Fruit fly (Drosophila melanogaster) whole organism, embryonic: ENCODE results near the gene asf1.

Source experiments
- CG10209 ChIP-seq: fragments of 200-800 bp; sonication (Bioruptor generic); optimal IDR thresholded peaks from 3 replicates; lab custom pipeline; 2017; ENCODE audit warnings: missing biosample characterization, mild to moderate bottlenecking, missing genetic modification characterization, missing genetic modification reagents
- CG10959 ChIP-seq: fragments of 200-800 bp; sonication (Bioruptor generic); IDR thresholded peaks from 2 replicates; pipeline ENCODE4 v1.3.6; 2022; ENCODE audit warnings: missing biosample characterization, missing genetic modification characterization
- CG11695 ChIP-seq: fragments of 200-800 bp; sonication (Bioruptor generic); IDR thresholded peaks from 3 replicates; pipeline ENCODE4 v1.3.6; 2022; ENCODE audit warnings: missing biosample characterization, missing genetic modification characterization
- CG12071 ChIP-seq: fragments of 200-800 bp; sonication (Bioruptor generic); optimal IDR thresholded peaks from 3 replicates; lab custom pipeline; 2018; ENCODE audit warnings: missing biosample characterization, mild to moderate bottlenecking, missing genetic modification characterization
- CG12299 ChIP-seq: fragments of 200-800 bp; sonication (Bioruptor generic); optimal IDR thresholded peaks from 2 replicates; lab custom pipeline; 2018; ENCODE audit warnings: missing biosample characterization, mild to moderate bottlenecking, missing genetic modification characterization
- CG12391 ChIP-seq: fragments of 200-800 bp; sonication (Bioruptor generic); optimal IDR thresholded peaks from 3 replicates; lab custom pipeline; 2018; ENCODE audit warnings: missing biosample characterization, mild to moderate bottlenecking, missing genetic modification characterization, moderate library complexity
- CG14050 ChIP-seq: fragments of 200-800 bp; sonication (Bioruptor generic); IDR thresholded peaks from 3 replicates; pipeline ENCODE4 v1.3.6; 2022; ENCODE audit warnings: missing biosample characterization, missing genetic modification characterization
- CG15011 ChIP-seq: fragments of 200-800 bp; sonication (Bioruptor generic); optimal IDR thresholded peaks from 3 replicates; lab custom pipeline; 2018; ENCODE audit warnings: missing biosample characterization, mild to moderate bottlenecking, missing genetic modification characterization
- CG15514 ChIP-seq: fragments of 200-800 bp; sonication (Bioruptor generic); optimal IDR thresholded peaks from 3 replicates; lab custom pipeline; 2017; ENCODE audit warnings: missing biosample characterization, missing genetic modification characterization, mild to moderate bottlenecking, moderate library complexity, missing genetic modification reagents
- CG15696 ChIP-seq: fragments of 200-800 bp; sonication (Bioruptor generic); optimal IDR thresholded peaks from 2 replicates; lab custom pipeline; 2019; ENCODE audit warnings: missing biosample characterization, mild to moderate bottlenecking, missing genetic modification characterization, moderate library complexity
- CG1647 ChIP-seq: fragments of 200-800 bp; sonication (Bioruptor generic); optimal IDR thresholded peaks from 3 replicates; lab custom pipeline; 2016; ENCODE audit warnings: missing biosample characterization, missing genetic modification characterization
- CG16813 ChIP-seq: fragments of 200-800 bp; sonication (Bioruptor generic); IDR thresholded peaks from 3 replicates; pipeline ENCODE4 v1.3.6; 2022; ENCODE audit warnings: missing biosample characterization, missing genetic modification characterization; ENCODE audit not compliant: partially characterized antibody
- CG16863 ChIP-seq: fragments of 200-800 bp; sonication (Bioruptor generic); optimal IDR thresholded peaks from 3 replicates; lab custom pipeline; 2016; ENCODE audit warnings: missing biosample characterization, missing genetic modification characterization
- CG17186 ChIP-seq: fragments of 200-800 bp; sonication (Bioruptor generic); optimal IDR thresholded peaks from 3 replicates; lab custom pipeline; 2017; ENCODE audit warnings: missing biosample characterization, missing genetic modification reagents, missing genetic modification characterization
- CG17359 ChIP-seq: fragments of 200-800 bp; sonication (Bioruptor generic); optimal IDR thresholded peaks from 3 replicates; lab custom pipeline; 2018; ENCODE audit warnings: missing biosample characterization, mild to moderate bottlenecking, missing genetic modification characterization, moderate library complexity
- CG18262 ChIP-seq: fragments of 200-800 bp; optimal IDR thresholded peaks from 3 replicates; lab custom pipeline; 2019; ENCODE audit warnings: missing biosample characterization, mild to moderate bottlenecking, missing genetic modification characterization, moderate library complexity
- CG2202 ChIP-seq: fragments of 200-800 bp; sonication (Bioruptor generic); optimal IDR thresholded peaks from 2 replicates; lab custom pipeline; 2018; ENCODE audit warnings: missing biosample characterization, mild to moderate bottlenecking, missing genetic modification characterization
- CG4820 ChIP-seq: fragments of 200-800 bp; sonication (Bioruptor generic); optimal IDR thresholded peaks from 3 replicates; lab custom pipeline; 2016; ENCODE audit warnings: missing biosample characterization, missing genetic modification characterization
- CG5245 ChIP-seq: fragments of 200-800 bp; sonication (Bioruptor generic); optimal IDR thresholded peaks from 3 replicates; lab custom pipeline; 2016; ENCODE audit warnings: missing biosample characterization, missing genetic modification characterization
- CG6854 ChIP-seq: fragments of 200-800 bp; sonication (Bioruptor generic); optimal IDR thresholded peaks from 3 replicates; lab custom pipeline; 2017; ENCODE audit warnings: missing biosample characterization, mild to moderate bottlenecking, missing genetic modification characterization
- CG7786 ChIP-seq: fragments of 200-800 bp; sonication (Bioruptor generic); optimal IDR thresholded peaks from 2 replicates; lab custom pipeline; 2016; ENCODE audit warnings: missing biosample characterization, missing genetic modification characterization
- CG7987 ChIP-seq: fragments of 200-800 bp; sonication (Bioruptor generic); optimal IDR thresholded peaks from 2 replicates; lab custom pipeline; 2018; ENCODE audit warnings: missing biosample characterization, mild to moderate bottlenecking, missing genetic modification characterization, moderate library complexity
- CG8290 ChIP-seq, 3 experiments: fragments of 200-800 bp; sonication (Bioruptor generic); optimal IDR thresholded peaks; 2 replicates each; lab custom pipeline; 2016 to 2019; ENCODE audit warnings: missing biosample characterization in 3 of 3, missing genetic modification characterization in 3 of 3, mild to moderate bottlenecking in 2 of 3, moderate library complexity in 1 of 3
- CG8924 ChIP-seq: fragments of 200-800 bp; optimal IDR thresholded peaks from 3 replicates; lab custom pipeline; 2019; ENCODE audit warnings: missing biosample characterization, mild to moderate bottlenecking, missing genetic modification characterization, moderate library complexity
- Dbx ChIP-seq: fragments of 200-800 bp; sonication (Bioruptor generic); IDR thresholded peaks from 3 replicates; pipeline ENCODE4 v1.3.6; 2022; ENCODE audit warnings: missing biosample characterization, missing genetic modification characterization
- Doc2 ChIP-seq: fragments of 200-800 bp; sonication (Bioruptor generic); IDR thresholded peaks from 2 replicates; pipeline ENCODE4 v1.3.6; 2022; ENCODE audit warnings: missing biosample characterization, missing genetic modification characterization
- Hand ChIP-seq: fragments of 200-800 bp; sonication (Bioruptor generic); optimal IDR thresholded peaks from 2 replicates; lab custom pipeline; 2017; ENCODE audit warnings: mild to moderate bottlenecking, missing biosample characterization, missing genetic modification reagents, missing genetic modification characterization
- HmgZ ChIP-seq: fragments of 200-800 bp; sonication (Bioruptor generic); optimal IDR thresholded peaks from 2 replicates; lab custom pipeline; 2018; ENCODE audit warnings: missing biosample characterization, mild to moderate bottlenecking, missing genetic modification characterization
- Lim3 ChIP-seq: fragments of 200-800 bp; sonication (Bioruptor generic); IDR thresholded peaks from 2 replicates; pipeline ENCODE4 v1.3.6; 2022; ENCODE audit warnings: missing biosample characterization, missing genetic modification characterization
- Meics ChIP-seq: fragments of 200-800 bp; sonication (Bioruptor generic); optimal IDR thresholded peaks from 2 replicates; lab custom pipeline; 2017; ENCODE audit warnings: missing biosample characterization, mild to moderate bottlenecking, missing genetic modification characterization
- NFAT ChIP-seq: fragments of 200-800 bp; sonication (Bioruptor generic); IDR thresholded peaks from 2 replicates; pipeline ENCODE4 v1.3.6; 2022; ENCODE audit warnings: missing biosample characterization, missing genetic modification characterization
- Neu2 ChIP-seq: fragments of 200-800 bp; sonication (Bioruptor generic); optimal IDR thresholded peaks from 3 replicates; lab custom pipeline; 2016; ENCODE audit warnings: missing biosample characterization, missing genetic modification characterization, borderline replicate concordance
- Rfx ChIP-seq: fragments of 200-800 bp; sonication (Bioruptor generic); IDR thresholded peaks from 2 replicates; pipeline ENCODE4 v1.3.6; 2022; ENCODE audit warnings: missing biosample characterization, missing genetic modification characterization
- Sin3A ChIP-seq: fragments of >200 bp; optimal IDR thresholded peaks from 2 replicates; lab custom pipeline; 2018
- Sox100B ChIP-seq: fragments of 200-800 bp; sonication (Bioruptor generic); optimal IDR thresholded peaks from 3 replicates; lab custom pipeline; 2018; ENCODE audit warnings: missing biosample characterization, mild to moderate bottlenecking, missing genetic modification characterization
- Spps ChIP-seq: fragments of 200-800 bp; sonication (Bioruptor generic); optimal IDR thresholded peaks from 2 replicates; lab custom pipeline; 2018; ENCODE audit warnings: missing biosample characterization, mild to moderate bottlenecking, missing genetic modification characterization
- Tbp ChIP-seq: fragments of >200 bp; optimal IDR thresholded peaks from 2 replicates; lab custom pipeline; 2018; ENCODE audit warnings: missing biosample characterization, missing genetic modification characterization
- ash1 ChIP-seq: fragments of 200-800 bp; sonication (Bioruptor generic); optimal IDR thresholded peaks from 2 replicates; lab custom pipeline; 2018; ENCODE audit warnings: missing biosample characterization, mild to moderate bottlenecking, missing genetic modification characterization
- ci ChIP-seq: fragments of 200-800 bp; sonication (Bioruptor generic); IDR thresholded peaks from 3 replicates; pipeline ENCODE4 v1.3.6; 2022; ENCODE audit warnings: missing biosample characterization, missing genetic modification characterization
- crol ChIP-seq: fragments of 200-800 bp; sonication (Bioruptor generic); IDR thresholded peaks from 2 replicates; pipeline ENCODE4 v1.3.6; 2022; ENCODE audit warnings: missing biosample characterization, missing genetic modification characterization
- dati ChIP-seq: fragments of 200-800 bp; sonication (Bioruptor generic); IDR thresholded peaks from 2 replicates; pipeline ENCODE4 v1.3.6; 2022; ENCODE audit warnings: missing biosample characterization, missing genetic modification characterization
- dysf ChIP-seq: fragments of 200-800 bp; sonication (Bioruptor generic); IDR thresholded peaks from 3 replicates; pipeline ENCODE4 v1.3.6; 2022; ENCODE audit warnings: missing biosample characterization, missing genetic modification characterization
- p53 ChIP-seq: fragments of 200-800 bp; sonication (Bioruptor generic); optimal IDR thresholded peaks from 2 replicates; lab custom pipeline; 2016; ENCODE audit warnings: missing biosample characterization, missing genetic modification characterization
- phol ChIP-seq: fragments of 200-800 bp; sonication (Bioruptor generic); optimal IDR thresholded peaks from 3 replicates; lab custom pipeline; 2018; ENCODE audit warnings: missing biosample characterization, mild to moderate bottlenecking, missing genetic modification characterization, moderate library complexity
- sim ChIP-seq: fragments of 200-800 bp; sonication (Bioruptor generic); IDR thresholded peaks from 2 replicates; pipeline ENCODE4 v1.3.6; 2022; ENCODE audit warnings: missing biosample characterization, missing genetic modification characterization
- so ChIP-seq: fragments of 200-800 bp; sonication (Bioruptor generic); IDR thresholded peaks from 3 replicates; pipeline ENCODE4 v1.3.6; 2022; ENCODE audit warnings: missing biosample characterization, missing genetic modification characterization
- sob ChIP-seq: fragments of 200-800 bp; sonication (Bioruptor generic); IDR thresholded peaks from 2 replicates; pipeline ENCODE4 v1.3.6; 2022; ENCODE audit warnings: missing biosample characterization, missing genetic modification characterization
- sqz ChIP-seq: fragments of 200-800 bp; sonication (Bioruptor generic); optimal IDR thresholded peaks from 3 replicates; lab custom pipeline; 2018; ENCODE audit warnings: missing biosample characterization, mild to moderate bottlenecking, missing genetic modification characterization
- ttk ChIP-seq: fragments of 200-800 bp; sonication (Bioruptor generic); IDR thresholded peaks from 2 replicates; pipeline ENCODE4 v2.1.2; 2022; ENCODE audit warnings: missing biosample characterization, missing genetic modification characterization
- zfh2 ChIP-seq: fragments of 200-800 bp; sonication (Bioruptor generic); optimal IDR thresholded peaks from 2 replicates; lab custom pipeline; 2016; ENCODE audit warnings: missing biosample characterization, missing genetic modification characterization

asf1 gene

DNA sequence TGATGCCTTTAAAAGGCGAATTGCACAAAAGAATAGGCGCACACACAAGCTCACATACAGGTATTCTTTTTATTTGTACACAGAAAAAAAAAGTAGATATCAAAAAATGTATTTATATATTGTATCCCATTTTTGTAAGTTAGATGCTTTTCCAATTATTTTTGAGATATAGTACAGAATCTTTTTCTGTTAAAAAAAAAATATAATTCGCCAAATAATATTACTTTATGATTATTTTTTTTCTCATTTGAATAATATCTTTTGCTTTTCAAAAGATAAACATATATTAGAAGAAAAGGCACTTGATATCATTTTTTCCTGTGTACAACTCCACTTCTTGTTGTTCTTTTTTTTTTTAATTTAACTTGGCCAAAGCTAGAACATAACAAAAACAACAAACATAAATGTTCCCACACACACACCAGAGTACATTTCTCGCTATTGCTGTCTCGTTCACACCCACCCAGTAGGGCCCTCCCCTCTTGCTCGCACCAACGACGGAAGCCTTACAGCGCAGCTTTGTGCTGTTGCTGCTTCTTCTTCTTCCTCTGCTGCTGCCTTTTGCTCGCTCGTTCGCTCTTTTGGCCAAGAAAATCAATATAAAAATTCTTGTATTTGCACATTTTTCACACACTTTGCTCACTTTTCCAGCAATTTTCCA lies 16.2 kb downstream of the asf1 start (continued):
- TF ChIP-seq HmgZ (tag; lab: Kevin White, UChicago) (peak; percentile 14), CG10209 (GFP tag; lab: Kevin White, UChicago) (peak; percentile 56), CG15514 (GFP tag; lab: Kevin White, UChicago) (peak; percentile 27), Tbp (GFP tag; lab: Kevin White, UChicago) (no peak), Rfx (GFP tag; lab: Robert Waterston, UW) (peak; percentile 78), CG10959 (no peak), CG15011 (GFP tag; lab: Kevin White, UChicago) (peak; percentile 62), CG17186 (GFP tag; lab: Kevin White, UChicago) (no peak), dysf (peak; percentile 87; the same call in 2 of the 3 replicates), CG5245 (peak; percentile 29), CG16863 (GFP tag; lab: Kevin White, UChicago) (no peak), CG2202 (tag; lab: Kevin White, UChicago) (no peak), Sin3A (lab: Kevin White, UChicago) (no peak), so (GFP tag; lab: Robert Waterston, UW) (no peak), sqz (GFP tag; lab: Kevin White, UChicago) (no peak), CG1647 (GFP tag; lab: Kevin White, UChicago) (no peak), Neu2 (GFP tag; lab: Kevin White, UChicago) (no peak), CG8290 (GFP tag; optimal IDR thresholded peaks at IDR 0.05; lab: Kevin White, UChicago) (peak; percentile 26), CG8290 (tag; optimal IDR thresholded peaks at IDR 0.05; lab: Kevin White, UChicago) (peak in 1 of 2 experiments; percentile 16), CG7786 (GFP tag; lab: Kevin White, UChicago) (no peak), CG6854 (GFP tag; lab: Kevin White, UChicago) (peak; percentile 54), CG12299 (peak; percentile 76), CG16813 (no peak), sob (GFP tag; lab: Robert Waterston, UW) (peak; percentile 72; the same call in 1 of the 2 replicates), Sox100B (GFP tag; lab: Kevin White, UChicago) (peak; percentile 83), CG11695 (GFP tag; lab: Robert Waterston, UW) (peak; percentile 91), Lim3 (GFP tag; lab: Robert Waterston, UW) (no peak), CG12391 (tag; lab: Kevin White, UChicago) (peak; percentile 82), CG17359 (tag; lab: Kevin White, UChicago) (peak; percentile 80), CG12071 (GFP tag; lab: Kevin White, UChicago) (no peak), Meics (GFP tag; lab: Kevin White, UChicago) (peak; percentile 89), crol (GFP tag; lab: Robert Waterston, UW) (peak; percentile 63), phol (tag; lab: Kevin White, UChicago) (peak; percentile 89), CG7987 (GFP tag; lab: Kevin White, UChicago) (no peak), CG18262 (tag; lab: Kevin White, UChicago) (peak; percentile 87), Dbx (GFP tag; lab: Robert Waterston, UW) (peak; percentile 70; the same call in 2 of the 3 replicates), Hand (GFP tag; lab: Kevin White, UChicago) (peak; percentile 45), ash1 (GFP tag; lab: Kevin White, UChicago) (no peak), zfh2 (GFP tag; lab: Kevin White, UChicago) (no peak), sim (GFP tag; lab: Robert Waterston, UW) (peak; percentile 67), Doc2 (GFP tag; lab: Robert Waterston, UW) (no peak), ci (peak; percentile 10; the same call in 1 of the 3 replicates), CG15696 (tag; lab: Kevin White, UChicago) (peak; percentile 64), CG8924 (tag; lab: Kevin White, UChicago) (peak; percentile 60), Spps (tag; lab: Kevin White, UChicago) (peak; percentile 75), CG14050 (GFP tag; lab: Robert Waterston, UW) (no peak), CG4820 (GFP tag; lab: Kevin White, UChicago) (peak; percentile 56), NFAT (GFP tag; lab: Robert Waterston, UW) (0 out of 2 replicates have a peak, but pooled peaks have one; percentile 48), p53 (GFP tag; lab: Kevin White, UChicago) (no peak), dati (GFP tag; lab: Robert Waterston, UW) (no peak), ttk (GFP tag; lab: Robert Waterston, UW) (peak; percentile 62; the same call in 1 of the 2 replicates)
